Worm (Caenorhabditis elegans) whole organism, L4/young adult: ENCODE results near the gene cap-2.
"Not testable (repeated sequence)": the region's sequence is repeated elsewhere in the genome, so short reads cannot be mapped to it uniquely, and the experiment has no call there.

Experiments used
- W03F9.2 ChIP-seq: fragments of 150-350 bp; optimal IDR thresholded peaks from 2 replicates; lab custom pipeline; 2014; ENCODE audit warnings: missing biosample characterization, missing genetic modification characterization
- dao-5 ChIP-seq: sonication (generic microtip); optimal IDR thresholded peaks from 2 replicates; lab custom pipeline; 2016; ENCODE audit warnings: missing genotype, missing genetic modification characterization, moderate library complexity, missing compliant biosample characterization
- him-1 ChIP-seq: sonication (generic microtip); optimal IDR thresholded peaks from 2 replicates; lab custom pipeline; 2016; ENCODE audit warnings: missing genotype, missing genetic modification reagents, missing genetic modification characterization, missing compliant biosample characterization

The cap-2 gene

ce11 chrII:10885868-10886514, 17.0 kb downstream of the cap-2 start, which contains the start of gene F44F4.3:
TSS of gene F44F4.3 (minus strand) at chrII:10885918.
- no peak for TF ChIP-seq W03F9.2 (tag; lab: Kevin White, UChicago)
- no peak for TF ChIP-seq him-1 (tag; lab: Kevin White, UChicago)
- TF ChIP-seq dao-5 (tag; lab: Kevin White, UChicago), result no peak

- TF ChIP-seq W03F9.2 (tag; lab: Kevin White, UChicago) (no peak), him-1 (tag; lab: Kevin White, UChicago) (no peak), dao-5 (tag; lab: Kevin White, UChicago) (no peak)
These were observed 18.1 kb downstream of the cap-2 start for ce11 chrII:10887097-10887496.

ce11 chrII:10888979-10889378, 20.0 kb downstream of the cap-2 start, which contains the start of gene ptr-8:
TSS of gene ptr-8 (plus strand) at chrII:10889279.
- TF ChIP-seq him-1 (tag; lab: Kevin White, UChicago) (no peak), dao-5 (tag; lab: Kevin White, UChicago) (no peak), W03F9.2 (tag; lab: Kevin White, UChicago) (no peak)

- TF ChIP-seq him-1 (tag; lab: Kevin White, UChicago) (no peak), W03F9.2 (tag; lab: Kevin White, UChicago) (no peak), dao-5 (tag; lab: Kevin White, UChicago) (no peak)
These were observed 26.0 kb downstream of the cap-2 start, which contains the start of gene sra-10 for ce11 chrII:10894996-10895395. TSS of gene sra-10 (minus strand) at chrII:10895096.

- no peak for TF ChIP-seq him-1 (tag; lab: Kevin White, UChicago)
- no peak for TF ChIP-seq W03F9.2 (tag; lab: Kevin White, UChicago)
- TF ChIP-seq dao-5 (tag; lab: Kevin White, UChicago), result no peak
These were observed 27.0 kb downstream of the cap-2 start for ce11 chrII:10895959-10896358.

ce11 chrII:10898998-10899397, 30.0 kb downstream of the cap-2 start:
- TF ChIP-seq dao-5 (tag; lab: Kevin White, UChicago) (no peak), W03F9.2 (tag; lab: Kevin White, UChicago) (no peak), him-1 (tag; lab: Kevin White, UChicago) (no peak)

ce11 chrII:10902104-10902503, 33.1 kb downstream of the cap-2 start, which contains the start of gene gly-1:
TSS of gene gly-1 (minus strand) at chrII:10902204.
- TF ChIP-seq him-1 (tag; lab: Kevin White, UChicago), result no peak
- no peak for TF ChIP-seq dao-5 (tag; lab: Kevin White, UChicago)
- no peak for TF ChIP-seq W03F9.2 (tag; lab: Kevin White, UChicago)

ce11 chrII:10904379-10904778, 35.4 kb downstream of the cap-2 start, which contains the start of gene sra-12:
TSS of gene sra-12 (minus strand) at chrII:10904479.
- not testable (repeated sequence) for TF ChIP-seq dao-5, him-1, W03F9.2 (tag; lab: Kevin White, UChicago)

- TF ChIP-seq W03F9.2 (tag; lab: Kevin White, UChicago), result no peak
These were observed 41.2 kb downstream of the cap-2 start, which contains the start of gene sra-11 for ce11 chrII:10910219-10910618. TSS of gene sra-11 (minus strand) at chrII:10910319.

- no peak for TF ChIP-seq W03F9.2 (tag; lab: Kevin White, UChicago)
These were observed 44.0 kb downstream of the cap-2 start for ce11 chrII:10912995-10913394.

- no peak for TF ChIP-seq dao-5 (tag; lab: Kevin White, UChicago)
- TF ChIP-seq W03F9.2 (tag; lab: Kevin White, UChicago), result no peak
- TF ChIP-seq him-1 (tag; lab: Kevin White, UChicago), result no peak
These were observed 45.4 kb downstream of the cap-2 start, which contains the start of gene F44F4.15 for ce11 chrII:10914366-10914765. TSS of gene F44F4.15 (plus strand) at chrII:10914666.

- TF ChIP-seq dao-5 (tag; lab: Kevin White, UChicago), result no peak
These were observed 46.7 kb downstream of the cap-2 start, which contains the start of gene F44F4.9 for ce11 chrII:10915732-10916131. TSS of gene F44F4.9 (minus strand) at chrII:10915832.

ce11 chrII:10917174-10917573, 48.2 kb downstream of the cap-2 start, which contains the start of gene F44F4.10:
TSS of gene F44F4.10 (minus strand) at chrII:10917274.
- TF ChIP-seq dao-5 (tag; lab: Kevin White, UChicago) (no peak), him-1 (tag; lab: Kevin White, UChicago) (no peak), W03F9.2 (tag; lab: Kevin White, UChicago) (no peak)

- no peak for TF ChIP-seq dao-5 (tag; lab: Kevin White, UChicago)
- no peak for TF ChIP-seq him-1 (tag; lab: Kevin White, UChicago)
- no peak for TF ChIP-seq W03F9.2 (tag; lab: Kevin White, UChicago)
These were observed 49.3 kb downstream of the cap-2 start, which contains the start of gene tba-4 for ce11 chrII:10918293-10918756. TSS of gene tba-4 (plus strand) at chrII:10918706.
